Fruit fly (Drosophila melanogaster) whole organism, embryonic: ENCODE results near the gene PH4alphaSG2.

Source experiments
- Adf1 ChIP-seq: fragments of 200-800 bp; sonication (Bioruptor generic); IDR thresholded peaks from 2 replicates; pipeline ENCODE4 v1.3.6; 2022; ENCODE audit warnings: missing biosample characterization, missing genetic modification characterization
- Aef1 ChIP-seq: fragments of 200-800 bp; sonication (Bioruptor generic); IDR thresholded peaks from 3 replicates; pipeline ENCODE4 v1.3.6; 2022; ENCODE audit warnings: missing biosample characterization, missing genetic modification characterization
- CG10209 ChIP-seq: fragments of 200-800 bp; sonication (Bioruptor generic); optimal IDR thresholded peaks from 3 replicates; lab custom pipeline; 2017; ENCODE audit warnings: missing biosample characterization, mild to moderate bottlenecking, missing genetic modification characterization, missing genetic modification reagents
- CG10431 ChIP-seq: fragments of 200-800 bp; sonication (Bioruptor generic); optimal IDR thresholded peaks from 3 replicates; lab custom pipeline; 2018; ENCODE audit warnings: missing biosample characterization, mild to moderate bottlenecking, missing genetic modification characterization
- CG10565 ChIP-seq: fragments of 200-800 bp; sonication (Bioruptor generic); optimal IDR thresholded peaks from 3 replicates; lab custom pipeline; 2016; ENCODE audit warnings: missing biosample characterization, mild to moderate bottlenecking, missing genetic modification characterization
- CG12769 ChIP-seq: fragments of 200-800 bp; sonication (Bioruptor generic); optimal IDR thresholded peaks from 2 replicates; lab custom pipeline; 2019; ENCODE audit warnings: missing biosample characterization, mild to moderate bottlenecking, missing genetic modification characterization, moderate library complexity
- CG14441 ChIP-seq: fragments of 200-800 bp; sonication (Bioruptor generic); IDR thresholded peaks from 2 replicates; pipeline ENCODE4 v1.3.6; 2022; ENCODE audit warnings: missing biosample characterization, missing genetic modification characterization
- CG14860 ChIP-seq: fragments of 200-800 bp; sonication (Bioruptor generic); IDR thresholded peaks from 3 replicates; pipeline ENCODE4 v1.3.6; 2022; ENCODE audit warnings: missing biosample characterization, missing genetic modification characterization; ENCODE audit not compliant: partially characterized antibody
- CG1603 ChIP-seq: fragments of 200-800 bp; sonication (Bioruptor generic); optimal IDR thresholded peaks from 2 replicates; lab custom pipeline; 2019; ENCODE audit warnings: missing biosample characterization, mild to moderate bottlenecking, missing genetic modification characterization, moderate library complexity
- CG17802 ChIP-seq: fragments of 200-800 bp; sonication (Bioruptor generic); optimal IDR thresholded peaks from 2 replicates; lab custom pipeline; 2018; ENCODE audit warnings: missing biosample characterization, mild to moderate bottlenecking, missing genetic modification characterization, moderate library complexity
- CG18764 ChIP-seq: fragments of 200-800 bp; sonication (Bioruptor generic); optimal IDR thresholded peaks from 3 replicates; lab custom pipeline; 2016; ENCODE audit warnings: missing biosample characterization, missing genetic modification characterization
- CG2116 ChIP-seq: fragments of 200-800 bp; sonication (Bioruptor generic); optimal IDR thresholded peaks from 3 replicates; lab custom pipeline; 2018; ENCODE audit warnings: missing biosample characterization, mild to moderate bottlenecking, missing genetic modification characterization
- CG2129 ChIP-seq: fragments of 200-800 bp; sonication (Bioruptor generic); IDR thresholded peaks from 2 replicates; pipeline ENCODE4 v1.3.6; 2022; ENCODE audit warnings: missing biosample characterization, missing genetic modification characterization; ENCODE audit not compliant: partially characterized antibody
- CG32767 ChIP-seq: fragments of 200-800 bp; sonication (Bioruptor generic); IDR thresholded peaks from 2 replicates; pipeline ENCODE4 v1.3.6; 2022; ENCODE audit warnings: missing biosample characterization, missing genetic modification characterization
- CG6689 ChIP-seq: fragments of 200-800 bp; sonication (Bioruptor generic); IDR thresholded peaks from 2 replicates; pipeline ENCODE4 v1.3.6; 2022; ENCODE audit warnings: missing biosample characterization, missing genetic modification characterization
- CG7357 ChIP-seq: fragments of 200-800 bp; sonication (Bioruptor generic); IDR thresholded peaks from 3 replicates; pipeline ENCODE4 v1.3.6; 2022; ENCODE audit warnings: missing biosample characterization, missing genetic modification characterization
- CG9609 ChIP-seq: fragments of 200-800 bp; sonication (Bioruptor generic); optimal IDR thresholded peaks from 3 replicates; lab custom pipeline; 2016; ENCODE audit warnings: missing biosample characterization, missing genetic modification characterization
- Doc2 ChIP-seq: fragments of 200-800 bp; sonication (Bioruptor generic); IDR thresholded peaks from 2 replicates; pipeline ENCODE4 v1.3.6; 2022; ENCODE audit warnings: missing biosample characterization, missing genetic modification characterization
- Ets97D ChIP-seq: fragments of 200-800 bp; sonication (Bioruptor generic); optimal IDR thresholded peaks from 3 replicates; lab custom pipeline; 2016; ENCODE audit warnings: missing biosample characterization, missing genetic modification characterization
- Fer1 ChIP-seq: fragments of 200-800 bp; sonication (Bioruptor generic); optimal IDR thresholded peaks from 2 replicates; lab custom pipeline; 2017; ENCODE audit warnings: missing biosample characterization, mild to moderate bottlenecking, missing genetic modification characterization
- HmgD ChIP-seq: fragments of 200-800 bp; sonication (Bioruptor generic); optimal IDR thresholded peaks from 3 replicates; lab custom pipeline; 2016; ENCODE audit warnings: missing biosample characterization, missing genetic modification characterization
- Hsf ChIP-seq: fragments of 200-800 bp; sonication (Bioruptor generic); optimal IDR thresholded peaks from 3 replicates; lab custom pipeline; 2016; ENCODE audit warnings: missing biosample characterization, missing genetic modification characterization
- NC2α ChIP-seq: fragments of 200-800 bp; sonication (Bioruptor generic); optimal IDR thresholded peaks from 2 replicates; lab custom pipeline; 2016; ENCODE audit warnings: missing biosample characterization, missing genetic modification characterization
- NFAT ChIP-seq: fragments of 200-800 bp; sonication (Bioruptor generic); IDR thresholded peaks from 2 replicates; pipeline ENCODE4 v1.3.6; 2022; ENCODE audit warnings: missing biosample characterization, missing genetic modification characterization
- Oli ChIP-seq: fragments of 200-800 bp; sonication (Bioruptor generic); optimal IDR thresholded peaks from 2 replicates; lab custom pipeline; 2018; ENCODE audit warnings: missing biosample characterization, mild to moderate bottlenecking, missing genetic modification characterization, moderate library complexity
- Pdp1 ChIP-seq, 2 experiments: fragments of 200-800 bp; sonication (Bioruptor generic); optimal IDR thresholded peaks; 3 replicates each; lab custom pipeline; 2016; ENCODE audit warnings: missing biosample characterization in 2 of 2, missing genetic modification characterization in 2 of 2, mild to moderate bottlenecking in 1 of 2, moderate library complexity in 1 of 2
- Trl ChIP-seq, 3 experiments: fragments of >200 bp in 2 of 3; fragments of 200-800 bp in 1 of 3; sonication (Bioruptor generic) in 1 of 3; optimal IDR thresholded peaks; 2 replicates in 1 of 3; 3 replicates in 2 of 3; lab custom pipeline; 2016 to 2017; ENCODE audit warnings: missing biosample characterization in 1 of 3, missing genetic modification characterization in 1 of 3
- YL-1 ChIP-seq: fragments of 200-800 bp; sonication (Bioruptor generic); optimal IDR thresholded peaks from 3 replicates; lab custom pipeline; 2017; ENCODE audit warnings: missing biosample characterization, mild to moderate bottlenecking, missing genetic modification characterization
- ap ChIP-seq: fragments of 200-800 bp; sonication (Bioruptor generic); IDR thresholded peaks from 2 replicates; pipeline ENCODE4 v1.3.6; 2022; ENCODE audit warnings: missing biosample characterization, missing genetic modification characterization
- bbx ChIP-seq: fragments of 200-800 bp; sonication (Bioruptor generic); IDR thresholded peaks from 2 replicates; pipeline ENCODE4 v1.3.6; 2022; ENCODE audit warnings: missing biosample characterization, missing genetic modification characterization; ENCODE audit not compliant: partially characterized antibody
- cas ChIP-seq: fragments of 200-800 bp; sonication (Bioruptor generic); IDR thresholded peaks from 2 replicates; pipeline ENCODE4 v1.3.6; 2022; ENCODE audit warnings: missing biosample characterization, missing genetic modification characterization
- chn ChIP-seq: fragments of 200-800 bp; sonication (Bioruptor generic); optimal IDR thresholded peaks from 2 replicates; lab custom pipeline; 2016; ENCODE audit warnings: missing biosample characterization, missing genetic modification characterization
- croc ChIP-seq: fragments of 200-800 bp; sonication (Bioruptor generic); conservative IDR thresholded peaks from 3 replicates; pipeline ENCODE4 v1.3.6; 2022; ENCODE audit warnings: missing biosample characterization, missing genetic modification characterization
- dan ChIP-seq: fragments of 200-800 bp; sonication (Bioruptor generic); IDR thresholded peaks from 2 replicates; pipeline ENCODE4 v1.3.6; 2022; ENCODE audit warnings: missing biosample characterization, missing genetic modification characterization
- ems ChIP-seq: fragments of 200-800 bp; sonication (Bioruptor generic); optimal IDR thresholded peaks from 3 replicates; lab custom pipeline; 2016; ENCODE audit warnings: missing biosample characterization, missing genetic modification characterization
- eyg ChIP-seq: fragments of 200-800 bp; sonication (Bioruptor generic); optimal IDR thresholded peaks from 3 replicates; lab custom pipeline; 2016; ENCODE audit warnings: missing biosample characterization, missing genetic modification characterization
- fru ChIP-seq: fragments of >200 bp; optimal IDR thresholded peaks from 2 replicates; lab custom pipeline; 2017
- ftz-f1 ChIP-seq: fragments of 200-800 bp; sonication (Bioruptor generic); optimal IDR thresholded peaks from 2 replicates; lab custom pipeline; 2016; ENCODE audit warnings: missing biosample characterization, missing genetic modification characterization
- fu2 ChIP-seq: fragments of 200-800 bp; sonication (Bioruptor generic); optimal IDR thresholded peaks from 2 replicates; lab custom pipeline; 2016; ENCODE audit warnings: missing biosample characterization, missing genetic modification characterization
- grn ChIP-seq: fragments of 200-800 bp; sonication (Bioruptor generic); optimal IDR thresholded peaks from 3 replicates; lab custom pipeline; 2017; ENCODE audit warnings: missing biosample characterization, missing genetic modification characterization
- ham ChIP-seq: fragments of 200-800 bp; sonication (Bioruptor generic); IDR thresholded peaks from 2 replicates; pipeline ENCODE4 v1.3.6; 2022; ENCODE audit warnings: missing biosample characterization, missing genetic modification characterization
- jumu ChIP-seq: fragments of 200-800 bp; sonication (Bioruptor generic); optimal IDR thresholded peaks from 3 replicates; lab custom pipeline; 2016; ENCODE audit warnings: missing biosample characterization, missing genetic modification characterization
- lov ChIP-seq, 2 experiments: fragments of 200-800 bp in 1 of 2; fragments of >200 bp in 1 of 2; sonication (Bioruptor generic) in 1 of 2; IDR thresholded peaks in 1 of 2; optimal IDR thresholded peaks in 1 of 2; 2 replicates in 1 of 2; 3 replicates in 1 of 2; pipeline versions ENCODE4 v1.3.6 to Lab custom; 2017 to 2022; ENCODE audit warnings: missing biosample characterization in 1 of 2, missing genetic modification characterization in 1 of 2
- maf-S ChIP-seq: fragments of 200-800 bp; sonication (Bioruptor generic); optimal IDR thresholded peaks from 2 replicates; lab custom pipeline; 2016; ENCODE audit warnings: missing biosample characterization, missing genetic modification characterization
- mam ChIP-seq: fragments of 200-800 bp; sonication (Bioruptor generic); optimal IDR thresholded peaks from 3 replicates; lab custom pipeline; 2016; ENCODE audit warnings: missing biosample characterization, missing genetic modification characterization
- sr ChIP-seq: fragments of 200-800 bp; sonication (Bioruptor generic); IDR thresholded peaks from 3 replicates; pipeline ENCODE4 v1.3.6; 2022; ENCODE audit warnings: missing biosample characterization, missing genetic modification characterization
- stc ChIP-seq: fragments of 200-800 bp; sonication (Bioruptor generic); IDR thresholded peaks from 2 replicates; pipeline ENCODE4 v1.3.6; 2022; ENCODE audit warnings: missing biosample characterization, missing genetic modification characterization
- sug ChIP-seq: fragments of 200-800 bp; optimal IDR thresholded peaks from 2 replicates; lab custom pipeline; 2019; ENCODE audit warnings: missing biosample characterization, mild to moderate bottlenecking, missing genetic modification characterization, moderate library complexity
- unpg ChIP-seq: fragments of 200-800 bp; sonication (Bioruptor generic); optimal IDR thresholded peaks from 3 replicates; lab custom pipeline; 2018; ENCODE audit warnings: missing biosample characterization, mild to moderate bottlenecking, missing genetic modification characterization, moderate library complexity
- z ChIP-seq: fragments of 200-800 bp; sonication (Bioruptor generic); IDR thresholded peaks from 3 replicates; pipeline ENCODE4 v1.3.6; 2022; ENCODE audit warnings: missing biosample characterization, missing genetic modification characterization
- zen2 ChIP-seq: fragments of 200-800 bp; sonication (Bioruptor generic); IDR thresholded peaks from 3 replicates; pipeline ENCODE4 v1.3.6; 2022; ENCODE audit warnings: missing biosample characterization, missing genetic modification characterization; ENCODE audit not compliant: partially characterized antibody

The PH4alphaSG2 gene

DNA sequence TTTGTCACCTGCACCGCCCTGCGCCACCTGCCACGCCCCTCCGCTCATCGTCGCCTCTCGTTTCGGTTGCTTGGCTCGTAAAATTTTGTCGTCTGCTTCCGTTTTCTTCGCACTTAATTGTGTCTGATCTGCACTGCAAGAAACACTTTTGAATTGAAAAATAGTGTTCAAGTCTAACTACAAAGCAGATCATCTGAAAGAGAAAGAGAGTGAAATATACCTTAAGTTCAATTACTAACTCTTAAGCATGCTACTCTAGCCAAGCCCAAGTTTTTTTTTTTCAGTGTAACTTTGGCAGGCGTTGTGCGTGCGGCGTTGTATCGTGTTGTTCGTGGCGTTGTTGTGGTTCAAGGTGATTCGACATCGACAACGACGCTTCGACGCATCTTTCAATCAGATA, 50.3 kb downstream of the PH4alphaSG2 start (continued):
- TF ChIP-seq NFAT (GFP tag; lab: Robert Waterston, UW), result peak; percentile 90
- TF ChIP-seq CG1603 (tag; lab: Kevin White, UChicago), result peak; percentile 89
- TF ChIP-seq HmgD (GFP tag; lab: Kevin White, UChicago), result peak; percentile 87
- peak; percentile 94 for TF ChIP-seq Fer1 (GFP tag; lab: Kevin White, UChicago)
- peak; percentile 92 for TF ChIP-seq CG9609
- TF ChIP-seq Oli (tag; lab: Kevin White, UChicago), result peak; percentile 91
- peak; percentile 86 for TF ChIP-seq CG6689 (GFP tag; lab: Robert Waterston, UW)
- TF ChIP-seq CG12769 (tag; lab: Kevin White, UChicago), result peak; percentile 88
- TF ChIP-seq ems, result peak; percentile 94
- TF ChIP-seq mam (GFP tag; lab: Kevin White, UChicago), result peak; percentile 96
- TF ChIP-seq lov (optimal IDR thresholded peaks at IDR 0.05; lab: Kevin White, UChicago), result no peak
- peak; percentile 90 for TF ChIP-seq lov (GFP tag; IDR thresholded peaks at IDR 0.05; lab: Robert Waterston, UW)
- TF ChIP-seq grn (GFP tag; lab: Kevin White, UChicago), result peak; percentile 21
- TF ChIP-seq CG2116 (GFP tag; lab: Kevin White, UChicago), result peak; percentile 58
- TF ChIP-seq CG18764 (GFP tag; lab: Kevin White, UChicago), result peak; percentile 90
- TF ChIP-seq fu2, result peak; percentile 90
- TF ChIP-seq ap (GFP tag; lab: Robert Waterston, UW), result peak; percentile 90
- TF ChIP-seq z (GFP tag; lab: Robert Waterston, UW), result peak; percentile 60; the same call in 2 of the 3 replicates
- TF ChIP-seq Doc2 (GFP tag; lab: Robert Waterston, UW), result peak; percentile 80
- TF ChIP-seq ham (GFP tag; lab: Robert Waterston, UW), result peak; percentile 83
- no peak for TF ChIP-seq Trl (optimal IDR thresholded peaks at IDR 0.05; lab: Kevin White, UChicago)
- peak; percentile 96 for TF ChIP-seq Trl (GFP tag; optimal IDR thresholded peaks at IDR 0.05; lab: Kevin White, UChicago)
- TF ChIP-seq fru, result no peak
- TF ChIP-seq YL-1 (GFP tag; lab: Kevin White, UChicago), result peak; percentile 68
- TF ChIP-seq CG10431 (GFP tag; lab: Kevin White, UChicago), result peak; percentile 55
- TF ChIP-seq Aef1 (GFP tag; lab: Robert Waterston, UW), result peak; percentile 92
- TF ChIP-seq Adf1 (GFP tag; lab: Robert Waterston, UW), result peak; percentile 66
- peak; percentile 87 for TF ChIP-seq NC2α (GFP tag; lab: Kevin White, UChicago)
- TF ChIP-seq ftz-f1 (GFP tag; lab: Kevin White, UChicago), result peak; percentile 73
- TF ChIP-seq unpg (GFP tag; lab: Kevin White, UChicago), result peak; percentile 93
- TF ChIP-seq CG2129 (GFP tag; lab: Robert Waterston, UW), result no peak
- TF ChIP-seq CG10209 (GFP tag; lab: Kevin White, UChicago), result peak; percentile 90
- peak; percentile 77 for TF ChIP-seq eyg (GFP tag; lab: Kevin White, UChicago)
- no peak for TF ChIP-seq bbx (GFP tag; lab: Robert Waterston, UW)
- TF ChIP-seq croc (GFP tag; lab: Robert Waterston, UW), result peak; percentile 80
- TF ChIP-seq CG10565 (GFP tag; lab: Kevin White, UChicago), result peak; percentile 52
- TF ChIP-seq cas (GFP tag; lab: Robert Waterston, UW), result peak; percentile 83
- no peak for TF ChIP-seq zen2 (GFP tag; lab: Robert Waterston, UW)
- peak; percentile 52; the same call in 1 of the 2 replicates for TF ChIP-seq dan
- TF ChIP-seq sug (tag; lab: Kevin White, UChicago), result peak; percentile 87
- TF ChIP-seq sr (GFP tag; lab: Robert Waterston, UW), result peak; percentile 77
- peak; percentile 95 for TF ChIP-seq CG14441 (GFP tag; lab: Robert Waterston, UW)
- TF ChIP-seq maf-S (GFP tag; lab: Kevin White, UChicago), result peak; percentile 93
- peak; percentile 94 for TF ChIP-seq chn
- peak; percentile 87 for TF ChIP-seq stc (GFP tag; lab: Robert Waterston, UW)
- peak; percentile 84 for TF ChIP-seq CG7357 (GFP tag; lab: Robert Waterston, UW)
- TF ChIP-seq CG17802 (tag; lab: Kevin White, UChicago), result peak; percentile 81
- TF ChIP-seq jumu, result peak; percentile 95
- TF ChIP-seq Hsf (GFP tag; lab: Kevin White, UChicago), result peak; percentile 93
- peak; percentile 78 for TF ChIP-seq CG32767 (GFP tag; lab: Robert Waterston, UW)
- TF ChIP-seq Pdp1 (GFP tag; optimal IDR thresholded peaks at IDR 0.05; lab: Kevin White, UChicago), result peak; percentile 93 to 94
- peak; percentile 83 for TF ChIP-seq Ets97D (GFP tag; lab: Kevin White, UChicago)
- TF ChIP-seq CG14860, result no peak
